Worm (Caenorhabditis elegans) whole organism, mixed stage, embryonic: Measurements from ENCODE around the gene pxl-1.
A peak's percentile ranks its signal among the peaks of the same experiment; 100 is the strongest.

Source experiments
- M03D4.4 ChIP-seq: sonication (generic microtip); optimal IDR thresholded peaks from 2 replicates; lab custom pipeline; 2017; ENCODE audit warnings: mild to moderate bottlenecking, missing genetic modification characterization, missing compliant biosample characterization
- blmp-1 ChIP-seq: fragments of 150-350 bp; optimal IDR thresholded peaks from 2 replicates; lab custom pipeline; 2014; ENCODE audit warnings: missing biosample characterization, missing genetic modification characterization
- ceh-39 ChIP-seq: fragments of 150-350 bp; optimal IDR thresholded peaks from 2 replicates; lab custom pipeline; 2014; ENCODE audit warnings: missing biosample characterization, missing genetic modification characterization
- ceh-43 ChIP-seq: fragments of 200-800 bp; sonication (Bioruptor generic); optimal IDR thresholded peaks from 2 replicates; lab custom pipeline; 2018; ENCODE audit warnings: mild to moderate bottlenecking, missing genetic modification characterization, moderate library complexity, missing compliant biosample characterization
- ces-1 ChIP-seq: fragments of 150-350 bp; optimal IDR thresholded peaks from 2 replicates; lab custom pipeline; 2014; ENCODE audit warnings: missing biosample characterization, missing genetic modification reagents, missing genetic modification characterization
- cnd-1 ChIP-seq: fragments of 200-800 bp; sonication (Bioruptor generic); optimal IDR thresholded peaks from 2 replicates; lab custom pipeline; 2018; ENCODE audit warnings: mild to moderate bottlenecking, missing genetic modification characterization, missing compliant biosample characterization
- drap-1 ChIP-seq: fragments of 200-800 bp; sonication (Bioruptor generic); optimal IDR thresholded peaks from 3 replicates; lab custom pipeline; 2018; ENCODE audit warnings: mild to moderate bottlenecking, missing genetic modification characterization, missing compliant biosample characterization
- elt-1 ChIP-seq: sonication (generic microtip); optimal IDR thresholded peaks from 2 replicates; lab custom pipeline; 2017; ENCODE audit warnings: missing genetic modification characterization, mild to moderate bottlenecking, missing compliant biosample characterization, antibody characterized with exemption, moderate library complexity, borderline replicate concordance; ENCODE audit not compliant: insufficient read depth
- flh-1 ChIP-seq: fragments of 200-800 bp; sonication (Bioruptor generic); optimal IDR thresholded peaks from 2 replicates; lab custom pipeline; 2018; ENCODE audit warnings: mild to moderate bottlenecking, missing genetic modification characterization, moderate library complexity, missing compliant biosample characterization
- ham-2 ChIP-seq: fragments of 200-800 bp; sonication (Bioruptor generic); optimal IDR thresholded peaks from 2 replicates; lab custom pipeline; 2018; ENCODE audit warnings: mild to moderate bottlenecking, missing genetic modification characterization, missing compliant biosample characterization
- hlh-1 ChIP-seq: fragments of 150-350 bp; optimal IDR thresholded peaks from 2 replicates; lab custom pipeline; 2014; ENCODE audit warnings: missing biosample characterization, missing genetic modification reagents, missing genetic modification characterization
- lin-13 ChIP-seq: fragments of 150-350 bp; optimal IDR thresholded peaks from 2 replicates; lab custom pipeline; 2014; ENCODE audit warnings: missing biosample characterization, missing genetic modification characterization
- mab-5 ChIP-seq: fragments of 150-350 bp; optimal IDR thresholded peaks from 2 replicates; lab custom pipeline; 2014; ENCODE audit warnings: missing biosample characterization, missing genetic modification characterization
- mep-1 ChIP-seq: fragments of 150-350 bp; optimal IDR thresholded peaks from 2 replicates; lab custom pipeline; 2017; ENCODE audit warnings: missing biosample characterization, missing genetic modification reagents, missing genetic modification characterization, inconsistent platforms
- mls-2 ChIP-seq: sonication (generic microtip); optimal IDR thresholded peaks from 2 replicates; lab custom pipeline; 2016; ENCODE audit warnings: mild to moderate bottlenecking, missing genetic modification characterization, moderate library complexity, missing compliant biosample characterization
- nhr-12 ChIP-seq: fragments of 150-350 bp; optimal IDR thresholded peaks from 2 replicates; lab custom pipeline; 2014; ENCODE audit warnings: missing biosample characterization, missing genetic modification characterization
- nhr-2 ChIP-seq: fragments of 150-350 bp; optimal IDR thresholded peaks from 2 replicates; lab custom pipeline; 2014; ENCODE audit warnings: missing biosample characterization, missing genetic modification characterization
- nhr-237 ChIP-seq: fragments of 150-350 bp; optimal IDR thresholded peaks from 2 replicates; lab custom pipeline; 2014; ENCODE audit warnings: missing biosample characterization, missing genetic modification characterization
- nhr-28 ChIP-seq: fragments of 150-350 bp; optimal IDR thresholded peaks from 2 replicates; lab custom pipeline; 2014; ENCODE audit warnings: missing biosample characterization, missing genetic modification characterization
- nhr-76 ChIP-seq: sonication (generic microtip); optimal IDR thresholded peaks from 2 replicates; lab custom pipeline; 2017; ENCODE audit warnings: missing biosample characterization, missing genetic modification characterization
- pha-4 ChIP-seq: fragments of 150-350 bp; optimal IDR thresholded peaks from 2 replicates; lab custom pipeline; 2018; ENCODE audit warnings: missing biosample characterization, missing genetic modification reagents, missing genetic modification characterization
- sptf-1 ChIP-seq: sonication (generic microtip); optimal IDR thresholded peaks from 2 replicates; lab custom pipeline; 2017; ENCODE audit warnings: mild to moderate bottlenecking, missing genetic modification characterization, moderate library complexity, missing compliant biosample characterization
- unc-120 ChIP-seq: sonication (generic microtip); optimal IDR thresholded peaks from 2 replicates; lab custom pipeline; 2017; ENCODE audit warnings: missing genetic modification characterization, missing compliant biosample characterization; ENCODE audit not compliant: poor library complexity, severe bottlenecking
- unc-62 ChIP-seq: fragments of 150-350 bp; optimal IDR thresholded peaks from 2 replicates; lab custom pipeline; 2014; ENCODE audit warnings: missing biosample characterization, missing genetic modification reagents, missing genetic modification characterization
- zip-8 ChIP-seq: fragments of 150-350 bp; optimal IDR thresholded peaks from 2 replicates; lab custom pipeline; 2014; ENCODE audit warnings: missing biosample characterization, missing genetic modification characterization
- ztf-11 ChIP-seq: fragments of 150-350 bp; optimal IDR thresholded peaks from 2 replicates; lab custom pipeline; 2014; ENCODE audit warnings: missing biosample characterization, missing genetic modification characterization

pxl-1 gene

ce11 chrIII:5939453-5940296 is 43.9 kb upstream of the pxl-1 start, which contains the start of gene ubq-1:
TSS of gene ubq-1 (plus strand) at chrIII:5940254.
- no peak for TF ChIP-seq ces-1 (GFP tag; lab: Kevin White, UChicago)
- peak; percentile 58 for TF ChIP-seq cnd-1 (tag; lab: Kevin White, UChicago)
- peak; percentile 66 for TF ChIP-seq M03D4.4 (tag; lab: Kevin White, UChicago)
- TF ChIP-seq mep-1 (tag; lab: Kevin White, UChicago) = no peak
- TF ChIP-seq ztf-11 (tag; lab: Kevin White, UChicago) = no peak
- no peak for TF ChIP-seq hlh-1 (tag; lab: Kevin White, UChicago)
- TF ChIP-seq mls-2 (tag; lab: Kevin White, UChicago) = peak; percentile 50

ce11 chrIII:5938790-5939452 is 43.1 kb upstream of the pxl-1 start:
- TF ChIP-seq sptf-1 (tag; lab: Kevin White, UChicago) = no peak
- TF ChIP-seq zip-8 (tag; lab: Kevin White, UChicago) = peak; percentile 71

- TF ChIP-seq lin-13 (tag; lab: Kevin White, UChicago) = no peak
- TF ChIP-seq nhr-28 (tag; lab: Kevin White, UChicago) = no peak
- peak; percentile 76 for TF ChIP-seq nhr-237 (tag; lab: Kevin White, UChicago)
- TF ChIP-seq elt-1 (tag; lab: Kevin White, UChicago) = peak; percentile 78
- peak; percentile 57 for TF ChIP-seq ham-2 (GFP tag; lab: Kevin White, UChicago)
- TF ChIP-seq blmp-1 = peak; percentile 45
- TF ChIP-seq unc-120 (tag; lab: Kevin White, UChicago) = no peak
Measured at ce11 chrIII:5938013-5938412, 42.2 kb upstream of the pxl-1 start.

ce11 chrIII:5936992-5937391 is 41.2 kb upstream of the pxl-1 start, which contains the start of gene EGAP1.1:
TSS of gene EGAP1.1 (minus strand) at chrIII:5937220.
- no peak for TF ChIP-seq cnd-1 (tag; lab: Kevin White, UChicago)
- TF ChIP-seq ceh-39 (tag; lab: Kevin White, UChicago) = no peak
- no peak for TF ChIP-seq nhr-76 (tag; lab: Kevin White, UChicago)
- TF ChIP-seq nhr-28 (tag; lab: Kevin White, UChicago) = no peak
- TF ChIP-seq ces-1 (GFP tag; lab: Kevin White, UChicago) = no peak
- TF ChIP-seq ztf-11 (tag; lab: Kevin White, UChicago) = no peak
- TF ChIP-seq M03D4.4 (tag; lab: Kevin White, UChicago) = no peak
- no peak for TF ChIP-seq drap-1 (GFP tag; lab: Kevin White, UChicago)
- no peak for TF ChIP-seq nhr-2
- no peak for TF ChIP-seq ham-2 (GFP tag; lab: Kevin White, UChicago)
- TF ChIP-seq unc-62 (GFP tag; lab: Kevin White, UChicago) = no peak
- TF ChIP-seq flh-1 (GFP tag; lab: Kevin White, UChicago) = no peak
- no peak for TF ChIP-seq blmp-1
- no peak for TF ChIP-seq zip-8 (tag; lab: Kevin White, UChicago)
- no peak for TF ChIP-seq nhr-12 (tag; lab: Kevin White, UChicago)
- no peak for TF ChIP-seq mls-2 (tag; lab: Kevin White, UChicago)
- no peak for TF ChIP-seq ceh-43 (GFP tag; lab: Kevin White, UChicago)
- TF ChIP-seq nhr-237 (tag; lab: Kevin White, UChicago) = no peak
- TF ChIP-seq pha-4 (tag; lab: Kevin White, UChicago) = no peak
- TF ChIP-seq hlh-1 (tag; lab: Kevin White, UChicago) = no peak

- TF ChIP-seq mab-5 (tag; lab: Kevin White, UChicago) (no peak), zip-8 (tag; lab: Kevin White, UChicago) (peak; percentile 71), ces-1 (GFP tag; lab: Kevin White, UChicago) (peak; percentile 7)
Measured at ce11 chrIII:5934138-5934658, 38.4 kb upstream of the pxl-1 start.
